Worm (Caenorhabditis elegans) whole organism, L3 larva: Measurements from ENCODE around the gene clec-80.
"Not testable (repeated sequence)": the region's sequence is repeated elsewhere in the genome, so short reads cannot be mapped to it uniquely, and the experiment has no call there.

Experiments
- R02D3.7 ChIP-seq: fragments of 150-350 bp; optimal IDR thresholded peaks from 2 replicates; lab custom pipeline; 2014; ENCODE audit warnings: missing biosample characterization, missing genetic modification characterization
- ZK546.5 ChIP-seq: sonication (generic microtip); optimal IDR thresholded peaks from 2 replicates; lab custom pipeline; 2017; ENCODE audit warnings: missing biosample characterization, missing genetic modification characterization
- ama-1 ChIP-seq: fragments of 150-350 bp; optimal IDR thresholded peaks from 2 replicates; lab custom pipeline; 2018
- ceh-16 ChIP-seq: sonication (generic microtip); optimal IDR thresholded peaks from 2 replicates; lab custom pipeline; 2017; ENCODE audit warnings: missing biosample characterization, missing genetic modification characterization
- daf-12 ChIP-seq: fragments of 150-350 bp; optimal IDR thresholded peaks from 2 replicates; lab custom pipeline; 2014; ENCODE audit warnings: missing biosample characterization, missing genetic modification reagents, missing genetic modification characterization
- egl-27 ChIP-seq: sonication (generic microtip); optimal IDR thresholded peaks from 4 replicates; lab custom pipeline; 2017; ENCODE audit warnings: missing biosample characterization, missing genetic modification reagents, missing genetic modification characterization
- elt-1 ChIP-seq: fragments of 150-350 bp; optimal IDR thresholded peaks from 2 replicates; lab custom pipeline; 2014; ENCODE audit warnings: missing biosample characterization, missing genetic modification characterization
- elt-2 ChIP-seq: sonication (generic microtip); optimal IDR thresholded peaks from 2 replicates; lab custom pipeline; 2016; ENCODE audit warnings: missing genetic modification reagents, mild to moderate bottlenecking, missing genetic modification characterization, missing compliant biosample characterization
- eor-1 ChIP-seq, 2 experiments: fragments of 150-350 bp; optimal IDR thresholded peaks; 2 replicates each; lab custom pipeline; 2014 to 2018; ENCODE audit warnings: missing biosample characterization in 2 of 2, missing genetic modification characterization in 2 of 2
- hmg-11 ChIP-seq: sonication (generic microtip); optimal IDR thresholded peaks from 2 replicates; lab custom pipeline; 2016; ENCODE audit warnings: missing genetic modification characterization, missing compliant biosample characterization
- jun-1 ChIP-seq: fragments of 150-350 bp; optimal IDR thresholded peaks from 2 replicates; lab custom pipeline; 2014; ENCODE audit warnings: missing biosample characterization, missing genetic modification reagents, missing genetic modification characterization
- lin-15B ChIP-seq: fragments of 150-350 bp; optimal IDR thresholded peaks from 2 replicates; lab custom pipeline; 2014; ENCODE audit warnings: missing biosample characterization, missing genetic modification characterization
- lsy-12 ChIP-seq: sonication (generic microtip); optimal IDR thresholded peaks from 2 replicates; lab custom pipeline; 2016; ENCODE audit warnings: mild to moderate bottlenecking, missing genetic modification characterization, missing compliant biosample characterization
- mdl-1 ChIP-seq: fragments of 150-350 bp; optimal IDR thresholded peaks from 2 replicates; lab custom pipeline; 2014; ENCODE audit warnings: missing biosample characterization, missing genetic modification characterization
- mml-1 ChIP-seq: fragments of 150-350 bp; sonication (generic microtip); optimal IDR thresholded peaks from 3 replicates; lab custom pipeline; 2014; ENCODE audit warnings: missing biosample characterization, missing genetic modification characterization
- nfya-1 ChIP-seq: sonication (generic microtip); optimal IDR thresholded peaks from 2 replicates; lab custom pipeline; 2017; ENCODE audit warnings: missing genetic modification characterization, mild to moderate bottlenecking, missing compliant biosample characterization, antibody characterized with exemption, moderate library complexity; ENCODE audit not compliant: insufficient read depth
- nhr-11 ChIP-seq: fragments of 150-350 bp; optimal IDR thresholded peaks from 2 replicates; lab custom pipeline; 2014; ENCODE audit warnings: missing biosample characterization, missing genetic modification characterization
- nhr-23 ChIP-seq: fragments of 150-350 bp; optimal IDR thresholded peaks from 2 replicates; lab custom pipeline; 2014; ENCODE audit warnings: missing biosample characterization, missing genetic modification reagents, missing genetic modification characterization
- nhr-25 ChIP-seq: sonication (generic microtip); optimal IDR thresholded peaks from 2 replicates; lab custom pipeline; 2017; ENCODE audit warnings: missing biosample characterization, missing genetic modification characterization
- nhr-43 ChIP-seq: sonication (generic microtip); optimal IDR thresholded peaks from 2 replicates; lab custom pipeline; 2016; ENCODE audit warnings: mild to moderate bottlenecking, missing genetic modification characterization, missing compliant biosample characterization; ENCODE audit not compliant: poor library complexity, severe bottlenecking
- nhr-67 ChIP-seq: fragments of 150-350 bp; optimal IDR thresholded peaks from 2 replicates; lab custom pipeline; 2014; ENCODE audit warnings: missing biosample characterization, missing genetic modification characterization
- nhr-76 ChIP-seq: fragments of 150-350 bp; sonication (generic microtip); optimal IDR thresholded peaks from 5 replicates; lab custom pipeline; 2014; ENCODE audit warnings: missing biosample characterization, missing genetic modification characterization
- nhr-77 ChIP-seq: fragments of 150-350 bp; optimal IDR thresholded peaks from 2 replicates; lab custom pipeline; 2014; ENCODE audit warnings: missing biosample characterization, missing genetic modification characterization
- pha-4 ChIP-seq: fragments of 150-350 bp; optimal IDR thresholded peaks from 2 replicates; lab custom pipeline; 2014; ENCODE audit warnings: missing biosample characterization, missing genetic modification reagents, missing genetic modification characterization
- pqm-1 ChIP-seq: fragments of 150-350 bp; optimal IDR thresholded peaks from 2 replicates; lab custom pipeline; 2017; ENCODE audit warnings: missing biosample characterization, missing genetic modification characterization, inconsistent platforms
- skn-1 ChIP-seq: fragments of 150-350 bp; optimal IDR thresholded peaks from 2 replicates; lab custom pipeline; 2014; ENCODE audit warnings: missing biosample characterization, missing genetic modification characterization
- tbx-2 ChIP-seq: sonication (generic microtip); optimal IDR thresholded peaks from 2 replicates; lab custom pipeline; 2016; ENCODE audit warnings: mild to moderate bottlenecking, missing genetic modification characterization, missing compliant biosample characterization
- unc-39 ChIP-seq: sonication (generic microtip); optimal IDR thresholded peaks from 4 replicates; lab custom pipeline; 2017; ENCODE audit warnings: missing biosample characterization, missing genetic modification characterization
- unc-62 ChIP-seq: fragments of 150-350 bp; sonication (generic microtip); optimal IDR thresholded peaks from 4 replicates; lab custom pipeline; 2014; ENCODE audit warnings: missing biosample characterization, missing genetic modification reagents, missing genetic modification characterization
- zag-1 ChIP-seq: fragments of 150-350 bp; optimal IDR thresholded peaks from 2 replicates; lab custom pipeline; 2014; ENCODE audit warnings: missing biosample characterization, missing genetic modification characterization
- ztf-11 ChIP-seq: fragments of 150-350 bp; optimal IDR thresholded peaks from 2 replicates; lab custom pipeline; 2014; ENCODE audit warnings: missing biosample characterization, missing genetic modification characterization
- ztf-4 ChIP-seq: fragments of 150-350 bp; optimal IDR thresholded peaks from 2 replicates; lab custom pipeline; 2014; ENCODE audit warnings: missing biosample characterization, missing genetic modification characterization

Gene clec-80

ce11 chrIV:2788389-2788788 lies 35.2 kb upstream of the clec-80 start, which contains the start of gene atln-1:
Gene atln-1 (plus strand): TSS chrIV:2788689.
- not testable (repeated sequence) for TF ChIP-seq unc-39, lin-15B, jun-1 (tag; lab: Kevin White, UChicago)
- TF ChIP-seq, all 47 proteins: peak for 0; not testable (repeated sequence) for 47

ce11 chrIV:2793956-2794355 lies 29.6 kb upstream of the clec-80 start:
- TF ChIP-seq elt-2 (tag; lab: Kevin White, UChicago) = no peak
- TF ChIP-seq nfya-1 (tag; lab: Kevin White, UChicago) = peak; percentile 88
- TF ChIP-seq nhr-23 (tag; lab: Kevin White, UChicago) = no peak

- TF ChIP-seq pqm-1 (tag; lab: Kevin White, UChicago) (peak; percentile 74), ceh-16 (tag; lab: Kevin White, UChicago) (no peak), nhr-77 (tag; lab: Kevin White, UChicago) (no peak), nhr-67 (tag; lab: Kevin White, UChicago) (no peak), mml-1 (no peak), elt-2 (tag; lab: Kevin White, UChicago) (peak; percentile 82), skn-1 (peak; percentile 35), pha-4 (tag; lab: Kevin White, UChicago) (peak; percentile 84)
These were observed 25.2 kb upstream of the clec-80 start, which contains the start of gene Y54G2A.52 for ce11 chrIV:2798339-2798738. Gene Y54G2A.52 (minus strand): TSS chrIV:2798686.

ce11 chrIV:2799389-2799788 lies 24.2 kb upstream of the clec-80 start, which contains the start of gene Y54G2A.10:
Gene Y54G2A.10 (plus strand): TSS chrIV:2799689.
- TF ChIP-seq zag-1 (no peak), mml-1 (no peak), mdl-1 (tag; lab: Kevin White, UChicago) (no peak), skn-1 (no peak), eor-1 (tag; optimal IDR thresholded peaks at IDR 0.05; lab: Kevin White, UChicago) (no peak), elt-1 (tag; lab: Kevin White, UChicago) (no peak), nhr-67 (tag; lab: Kevin White, UChicago) (no peak), unc-39 (tag; lab: Kevin White, UChicago) (no peak), pha-4 (tag; lab: Kevin White, UChicago) (no peak), nhr-25 (tag; lab: Kevin White, UChicago) (no peak), ZK546.5 (tag; lab: Kevin White, UChicago) (no peak), ztf-4 (tag; lab: Kevin White, UChicago) (no peak), nhr-43 (tag; lab: Kevin White, UChicago) (no peak), daf-12 (tag; lab: Kevin White, UChicago) (no peak), R02D3.7 (tag; lab: Kevin White, UChicago) (no peak), lsy-12 (no peak)
- TF ChIP-seq, all 47 proteins: peak for 0

- TF ChIP-seq elt-1 (tag; lab: Kevin White, UChicago) = no peak
- TF ChIP-seq elt-2 (tag; lab: Kevin White, UChicago) = no peak
- TF ChIP-seq hmg-11 = no peak
- no peak for TF ChIP-seq lsy-12
- TF ChIP-seq ama-1 (lab: Kevin White, UChicago) = no peak
- TF ChIP-seq unc-62 = no peak
- no peak for TF ChIP-seq egl-27 (tag; lab: Kevin White, UChicago)
- no peak for TF ChIP-seq jun-1 (tag; lab: Kevin White, UChicago)
- no peak for TF ChIP-seq tbx-2 (tag; lab: Kevin White, UChicago)
- no peak for TF ChIP-seq skn-1
- no peak for TF ChIP-seq nhr-11 (tag; lab: Kevin White, UChicago)
- no peak for TF ChIP-seq unc-39 (tag; lab: Kevin White, UChicago)
- no peak for TF ChIP-seq nhr-76 (tag; lab: Kevin White, UChicago)
- no peak for TF ChIP-seq ztf-11 (tag; lab: Kevin White, UChicago)
- TF ChIP-seq, all 47 proteins: peak for 0
These were observed 23.7 kb upstream of the clec-80 start for ce11 chrIV:2799890-2800289.

ce11 chrIV:2801004-2801403 lies 22.5 kb upstream of the clec-80 start:
- peak; percentile 16 for TF ChIP-seq hmg-11
- no peak for TF ChIP-seq egl-27 (tag; lab: Kevin White, UChicago)
- TF ChIP-seq lin-15B (tag; lab: Kevin White, UChicago) = peak; percentile 14
- TF ChIP-seq daf-12 (tag; lab: Kevin White, UChicago) = no peak
- peak; percentile 16 for TF ChIP-seq nfya-1 (tag; lab: Kevin White, UChicago)
- no peak for TF ChIP-seq ama-1 (lab: Kevin White, UChicago)
- no peak for TF ChIP-seq ZK546.5 (tag; lab: Kevin White, UChicago)
- peak; percentile 19 for TF ChIP-seq elt-2 (tag; lab: Kevin White, UChicago)
